Fruit fly (Drosophila melanogaster): ENCODE measurements around the gene nol.

Gene nol

dm6 chr3L:11096195-11096908, 34.3 kb upstream of the nol start, which contains the start of the genes CG46439, Iyd and CG33947 (continued):
- TF ChIP-seq CG8632 (GFP tag; optimal IDR thresholded peaks at IDR 0.05) (no peak), OdsH (GFP tag; optimal IDR thresholded peaks at IDR 0.05) (peak; percentile 30), spab (GFP tag; optimal IDR thresholded peaks at IDR 0.05) (peak; percentile 70), CG6163 (GFP tag; IDR thresholded peaks at IDR 0.05) (peak; percentile 90), CG34406 (GFP tag; optimal IDR thresholded peaks at IDR 0.05) (peak; percentile 46), Eip75B (GFP tag; optimal IDR thresholded peaks at IDR 0.05) (peak; percentile 67), Sox14 (GFP tag; optimal IDR thresholded peaks at IDR 0.05) (peak; percentile 58), CG11294 (GFP tag; IDR thresholded peaks at IDR 0.05) (no peak; the same call in 1 of the 2 replicates), Sox102F (GFP tag; optimal IDR thresholded peaks at IDR 0.05) (peak; percentile 46), Eip78C (GFP tag) (peak; percentile 83), Lpt (GFP tag; optimal IDR thresholded peaks at IDR 0.05) (peak; percentile 69), CG4318 (GFP tag; optimal IDR thresholded peaks at IDR 0.05) (no peak), Ets96B (tag; optimal IDR thresholded peaks at IDR 0.05) (peak; percentile 65), CG6808 (GFP tag; optimal IDR thresholded peaks at IDR 0.05) (peak; percentile 85), CG7368 (GFP tag; optimal IDR thresholded peaks at IDR 0.05) (peak; percentile 31), CG11902 (GFP tag; optimal IDR thresholded peaks at IDR 0.05) (no peak), svp (GFP tag) (peak; percentile 47), CG16779 (tag; optimal IDR thresholded peaks at IDR 0.05) (peak; percentile 86), CG9139 (GFP tag; optimal IDR thresholded peaks at IDR 0.05) (peak; percentile 80), CG10669 (GFP tag; optimal IDR thresholded peaks at IDR 0.05) (peak; percentile 67), CG15336 (GFP tag; IDR thresholded peaks at IDR 0.05) (peak; percentile 80), CG1621 (tag; optimal IDR thresholded peaks at IDR 0.05) (peak; percentile 65), Eip93F (GFP tag; optimal IDR thresholded peaks at IDR 0.05) (peak; percentile 71), Smox (GFP tag; optimal IDR thresholded peaks at IDR 0.05) (peak; percentile 46), CG8319 (GFP tag; optimal IDR thresholded peaks at IDR 0.05) (no peak), Hr38 (GFP tag; optimal IDR thresholded peaks at IDR 0.05) (no peak), CG3919 (GFP tag; optimal IDR thresholded peaks at IDR 0.05) (peak; percentile 59), CG6792 (GFP tag; optimal IDR thresholded peaks at IDR 0.05) (peak; percentile 46), achi (GFP tag; optimal IDR thresholded peaks at IDR 0.05) (peak; percentile 27), esn (GFP tag; optimal IDR thresholded peaks at IDR 0.05) (peak; percentile 53), dac (GFP tag; optimal IDR thresholded peaks at IDR 0.05) (peak; percentile 18)

- TF ChIP-seq CG9139 (GFP tag; optimal IDR thresholded peaks at IDR 0.05), result peak; percentile 79
- peak; percentile 94 for TF ChIP-seq Sox15 (GFP tag; optimal IDR thresholded peaks at IDR 0.05)
- TF ChIP-seq CG1621 (tag; optimal IDR thresholded peaks at IDR 0.05), result peak; percentile 88
- peak; percentile 91 for TF ChIP-seq CG3032 (tag; optimal IDR thresholded peaks at IDR 0.05)
- peak; percentile 87 for TF ChIP-seq CG6808 (GFP tag; optimal IDR thresholded peaks at IDR 0.05)
- TF ChIP-seq CG11762 (GFP tag; optimal IDR thresholded peaks at IDR 0.05; ENCODE audit: insufficient read depth), result peak; percentile 96
- TF ChIP-seq Lpt (GFP tag; optimal IDR thresholded peaks at IDR 0.05), result peak; percentile 92
- TF ChIP-seq dac (GFP tag; optimal IDR thresholded peaks at IDR 0.05), result peak; percentile 90
- peak; percentile 95 for TF ChIP-seq vri (GFP tag; optimal IDR thresholded peaks at IDR 0.05)
- TF ChIP-seq ss (GFP tag; optimal IDR thresholded peaks at IDR 0.05), result peak in 1 of 2 experiments; percentile 90
- peak; percentile 96 for TF ChIP-seq acj6 (GFP tag; optimal IDR thresholded peaks at IDR 0.05)
- TF ChIP-seq Hr39 (GFP tag; optimal IDR thresholded peaks at IDR 0.05), result peak; percentile 96
- peak; percentile 87 to 96 for TF ChIP-seq salr (GFP tag; optimal IDR thresholded peaks at IDR 0.05)
- peak; percentile 71 for TF ChIP-seq Hr38 (GFP tag; optimal IDR thresholded peaks at IDR 0.05)
- TF ChIP-seq CG4318 (GFP tag; optimal IDR thresholded peaks at IDR 0.05), result peak; percentile 93
- TF ChIP-seq eg (GFP tag; IDR thresholded peaks at IDR 0.05), result peak; percentile 92
- TF ChIP-seq svp (GFP tag), result peak; percentile 98
- TF ChIP-seq CG11902 (GFP tag; optimal IDR thresholded peaks at IDR 0.05), result peak; percentile 92
- peak; percentile 95 for TF ChIP-seq CG3919 (GFP tag; optimal IDR thresholded peaks at IDR 0.05)
- peak; percentile 77 for TF ChIP-seq CG11294 (GFP tag; IDR thresholded peaks at IDR 0.05)
- TF ChIP-seq CG8119 (GFP tag; IDR thresholded peaks at IDR 0.05), result peak; percentile 90
- peak; percentile 95 for TF ChIP-seq net (GFP tag; optimal IDR thresholded peaks at IDR 0.05)
- peak; percentile 95 for TF ChIP-seq CG34406 (GFP tag; optimal IDR thresholded peaks at IDR 0.05)
- TF ChIP-seq cyc (GFP tag; optimal IDR thresholded peaks at IDR 0.05), result peak; percentile 96
- TF ChIP-seq CG10631 (GFP tag; optimal IDR thresholded peaks at IDR 0.05), result peak; percentile 95
- peak; percentile 98 for TF ChIP-seq OdsH (GFP tag; optimal IDR thresholded peaks at IDR 0.05)
- TF ChIP-seq CG7368 (GFP tag; optimal IDR thresholded peaks at IDR 0.05), result peak; percentile 90
- peak; percentile 83 for TF ChIP-seq CG6854 (GFP tag; optimal IDR thresholded peaks at IDR 0.05)
- peak; percentile 94 for TF ChIP-seq CG10669 (GFP tag; optimal IDR thresholded peaks at IDR 0.05)
- TF ChIP-seq CG6792 (GFP tag; optimal IDR thresholded peaks at IDR 0.05), result peak; percentile 93
- peak; percentile 96 for TF ChIP-seq Met (GFP tag; optimal IDR thresholded peaks at IDR 0.05)
These were observed 32.5 kb upstream of the nol start, which contains the start of the genes Irbp18 and APP-BP1 for dm6 chr3L:11097982-11098663. Gene Irbp18, minus strand, starts transcription at chr3L:11098186. Gene APP-BP1, plus strand, starts transcription at chr3L:11098412.

Data from whole organism, prepupa.